Fruit fly (Drosophila melanogaster) whole organism, embryonic: ENCODE results near the gene PolD3.
A peak's percentile ranks its signal among the peaks of the same experiment; 100 is the strongest.

Experiments used
- CG11504 ChIP-seq: fragments of 200-800 bp; sonication (Bioruptor generic); optimal IDR thresholded peaks from 3 replicates; lab custom pipeline; 2019; ENCODE audit warnings: missing biosample characterization, mild to moderate bottlenecking, missing genetic modification characterization, moderate library complexity
- CG12219 ChIP-seq: fragments of 200-800 bp; sonication (Bioruptor generic); optimal IDR thresholded peaks from 3 replicates; lab custom pipeline; 2018; ENCODE audit warnings: missing biosample characterization, mild to moderate bottlenecking, missing genetic modification characterization
- CG1233 ChIP-seq: fragments of 200-800 bp; sonication (Bioruptor generic); optimal IDR thresholded peaks from 4 replicates; lab custom pipeline; 2018; ENCODE audit warnings: missing biosample characterization, mild to moderate bottlenecking, missing genetic modification characterization
- CG12769 ChIP-seq: fragments of 200-800 bp; sonication (Bioruptor generic); optimal IDR thresholded peaks from 2 replicates; lab custom pipeline; 2019; ENCODE audit warnings: missing biosample characterization, mild to moderate bottlenecking, missing genetic modification characterization, moderate library complexity
- CG13624 ChIP-seq: fragments of 200-800 bp; sonication (Bioruptor generic); optimal IDR thresholded peaks from 2 replicates; lab custom pipeline; 2016; ENCODE audit warnings: missing biosample characterization, missing genetic modification characterization
- CG15514 ChIP-seq: fragments of 200-800 bp; sonication (Bioruptor generic); optimal IDR thresholded peaks from 3 replicates; lab custom pipeline; 2017; ENCODE audit warnings: missing biosample characterization, missing genetic modification characterization, mild to moderate bottlenecking, moderate library complexity, missing genetic modification reagents
- CG1603 ChIP-seq: fragments of 200-800 bp; sonication (Bioruptor generic); optimal IDR thresholded peaks from 2 replicates; lab custom pipeline; 2019; ENCODE audit warnings: missing biosample characterization, mild to moderate bottlenecking, missing genetic modification characterization, moderate library complexity
- CG16815 ChIP-seq: fragments of 200-800 bp; sonication (Bioruptor generic); optimal IDR thresholded peaks from 3 replicates; lab custom pipeline; 2017; ENCODE audit warnings: missing biosample characterization, mild to moderate bottlenecking, missing genetic modification characterization
- CG2116 ChIP-seq: fragments of 200-800 bp; sonication (Bioruptor generic); optimal IDR thresholded peaks from 3 replicates; lab custom pipeline; 2018; ENCODE audit warnings: missing biosample characterization, mild to moderate bottlenecking, missing genetic modification characterization
- CG30403 ChIP-seq: fragments of 200-800 bp; sonication (Bioruptor generic); optimal IDR thresholded peaks from 3 replicates; lab custom pipeline; 2016; ENCODE audit warnings: missing biosample characterization, missing genetic modification characterization
- CG3847 ChIP-seq: fragments of 200-800 bp; sonication (Bioruptor generic); IDR thresholded peaks from 2 replicates; pipeline ENCODE4 v1.3.6; 2022; ENCODE audit warnings: missing biosample characterization, missing genetic modification characterization
- CG4360 ChIP-seq: fragments of 200-800 bp; sonication (Bioruptor generic); IDR thresholded peaks from 2 replicates; pipeline ENCODE4 v1.3.6; 2022; ENCODE audit warnings: missing biosample characterization, missing genetic modification characterization
- CG4404 ChIP-seq: fragments of 200-800 bp; sonication (Bioruptor generic); IDR thresholded peaks from 2 replicates; pipeline ENCODE4 v1.3.6; 2022; ENCODE audit warnings: missing biosample characterization, missing genetic modification characterization
- CG4424 ChIP-seq: fragments of 200-800 bp; sonication (Bioruptor generic); optimal IDR thresholded peaks from 3 replicates; lab custom pipeline; 2016; ENCODE audit warnings: missing biosample characterization, missing genetic modification characterization
- CG4820 ChIP-seq: fragments of 200-800 bp; sonication (Bioruptor generic); optimal IDR thresholded peaks from 3 replicates; lab custom pipeline; 2016; ENCODE audit warnings: missing biosample characterization, missing genetic modification characterization
- CG6654 ChIP-seq: fragments of 200-800 bp; sonication (Bioruptor generic); optimal IDR thresholded peaks from 2 replicates; lab custom pipeline; 2017; ENCODE audit warnings: missing biosample characterization, mild to moderate bottlenecking, missing genetic modification characterization
- CG8089 ChIP-seq: fragments of 200-800 bp; sonication (Bioruptor generic); optimal IDR thresholded peaks from 3 replicates; lab custom pipeline; 2016; ENCODE audit warnings: missing biosample characterization, missing genetic modification characterization
- CG8765 ChIP-seq: fragments of 200-800 bp; sonication (Bioruptor generic); IDR thresholded peaks from 2 replicates; pipeline ENCODE4 v1.3.6; 2022; ENCODE audit warnings: missing biosample characterization, missing genetic modification characterization
- CG9932 ChIP-seq: fragments of 200-800 bp; sonication (Bioruptor generic); IDR thresholded peaks from 2 replicates; pipeline ENCODE4 v1.3.6; 2022; ENCODE audit warnings: missing biosample characterization, missing genetic modification characterization
- Dfd ChIP-seq, 2 experiments: fragments of >200 bp; optimal IDR thresholded peaks; 2 replicates each; lab custom pipeline; 2017; ENCODE audit warnings: missing biosample characterization in 2 of 2, missing genetic modification characterization in 2 of 2
- Dref ChIP-seq: fragments of 200-800 bp; sonication (Bioruptor generic); IDR thresholded peaks from 2 replicates; pipeline ENCODE4 v1.3.6; 2022; ENCODE audit warnings: missing biosample characterization, missing genetic modification characterization
- Drgx ChIP-seq: fragments of 200-800 bp; sonication (Bioruptor generic); IDR thresholded peaks from 2 replicates; pipeline ENCODE4 v1.3.6; 2022; ENCODE audit warnings: missing biosample characterization, missing genetic modification characterization
- GATAe ChIP-seq: fragments of 200-800 bp; sonication (Bioruptor generic); conservative IDR thresholded peaks from 2 replicates; pipeline ENCODE4 v1.3.6; 2022; ENCODE audit warnings: missing biosample characterization, missing genetic modification characterization
- Lhr ChIP-seq: fragments of 200-800 bp; sonication (Bioruptor generic); optimal IDR thresholded peaks from 3 replicates; lab custom pipeline; 2017; ENCODE audit warnings: mild to moderate bottlenecking, missing biosample characterization, missing genetic modification reagents, missing genetic modification characterization
- Med ChIP-seq: fragments of 200-800 bp; sonication (Bioruptor generic); peaks from one replicate; lab custom pipeline; 2016; ENCODE audit warnings: missing biosample characterization, missing genetic modification characterization, mild to moderate bottlenecking, inconsistent platforms, moderate library complexity
- PHDP ChIP-seq: fragments of 200-800 bp; sonication (Bioruptor generic); optimal IDR thresholded peaks from 3 replicates; lab custom pipeline; 2018; ENCODE audit warnings: missing biosample characterization, mild to moderate bottlenecking, missing genetic modification characterization, moderate library complexity
- Ptx1 ChIP-seq: fragments of 200-800 bp; sonication (Bioruptor generic); IDR thresholded peaks from 2 replicates; pipeline ENCODE4 v1.3.6; 2022; ENCODE audit warnings: missing biosample characterization, missing genetic modification characterization
- Stat92E ChIP-seq, 3 experiments: fragments of >200 bp in 2 of 3; fragments of 200-800 bp in 1 of 3; sonication (Bioruptor generic) in 1 of 3; optimal IDR thresholded peaks; 2 replicates each; lab custom pipeline; 2017 to 2019; ENCODE audit warnings: missing biosample characterization in 3 of 3, missing genetic modification characterization in 3 of 3, mild to moderate bottlenecking in 1 of 3, moderate library complexity in 1 of 3
- TFAM ChIP-seq: fragments of 200-800 bp; sonication (Bioruptor generic); optimal IDR thresholded peaks from 2 replicates; lab custom pipeline; 2017; ENCODE audit warnings: missing biosample characterization, missing genetic modification characterization, inconsistent platforms
- Xrp1 ChIP-seq: fragments of 200-800 bp; sonication (Bioruptor generic); IDR thresholded peaks from 2 replicates; pipeline ENCODE4 v1.3.6; 2022; ENCODE audit warnings: missing biosample characterization, missing genetic modification characterization
- amos ChIP-seq: fragments of 200-800 bp; sonication (Bioruptor generic); IDR thresholded peaks from 2 replicates; pipeline ENCODE4 v1.3.6; 2022; ENCODE audit warnings: missing biosample characterization, missing genetic modification characterization; ENCODE audit not compliant: partially characterized antibody
- caup ChIP-seq: fragments of 200-800 bp; sonication (Bioruptor generic); optimal IDR thresholded peaks from 3 replicates; lab custom pipeline; 2017; ENCODE audit warnings: missing biosample characterization, mild to moderate bottlenecking, missing genetic modification characterization, moderate library complexity; ENCODE audit not compliant: severe bottlenecking
- dan ChIP-seq: fragments of 200-800 bp; sonication (Bioruptor generic); IDR thresholded peaks from 2 replicates; pipeline ENCODE4 v1.3.6; 2022; ENCODE audit warnings: missing biosample characterization, missing genetic modification characterization
- disco-r ChIP-seq: fragments of 200-800 bp; sonication (Bioruptor generic); optimal IDR thresholded peaks from 2 replicates; lab custom pipeline; 2016; ENCODE audit warnings: missing biosample characterization, missing genetic modification characterization
- gem ChIP-seq: fragments of 200-800 bp; sonication (Bioruptor generic); optimal IDR thresholded peaks from 2 replicates; lab custom pipeline; 2019; ENCODE audit warnings: missing biosample characterization, mild to moderate bottlenecking, missing genetic modification characterization, moderate library complexity
- insv ChIP-seq, 2 experiments: fragments of 200-800 bp; sonication (Bioruptor generic); optimal IDR thresholded peaks; 3 replicates each; lab custom pipeline; 2016 to 2018; ENCODE audit warnings: missing biosample characterization in 2 of 2, missing genetic modification characterization in 2 of 2
- inv ChIP-seq: fragments of 200-800 bp; sonication (Bioruptor generic); IDR thresholded peaks from 2 replicates; pipeline ENCODE4 v1.3.6; 2022; ENCODE audit warnings: missing biosample characterization, missing genetic modification characterization; ENCODE audit not compliant: partially characterized antibody
- lab ChIP-seq: fragments of 200-800 bp; sonication (Bioruptor generic); optimal IDR thresholded peaks from 3 replicates; lab custom pipeline; 2017; ENCODE audit warnings: missing biosample characterization, missing genetic modification characterization, mild to moderate bottlenecking, moderate library complexity, missing genetic modification reagents
- mam ChIP-seq: fragments of 200-800 bp; sonication (Bioruptor generic); optimal IDR thresholded peaks from 3 replicates; lab custom pipeline; 2016; ENCODE audit warnings: missing biosample characterization, missing genetic modification characterization
- phol ChIP-seq: fragments of 200-800 bp; sonication (Bioruptor generic); optimal IDR thresholded peaks from 3 replicates; lab custom pipeline; 2018; ENCODE audit warnings: missing biosample characterization, mild to moderate bottlenecking, missing genetic modification characterization, moderate library complexity
- pnt ChIP-seq: fragments of 200-800 bp; sonication (Bioruptor generic); optimal IDR thresholded peaks from 3 replicates; lab custom pipeline; 2016; ENCODE audit warnings: missing biosample characterization, missing genetic modification characterization
- prd ChIP-seq, 3 experiments: fragments of >200 bp in 2 of 3; fragments of 200-800 bp in 1 of 3; sonication (Bioruptor generic) in 1 of 3; optimal IDR thresholded peaks in 2 of 3; IDR thresholded peaks in 1 of 3; 2 replicates in 2 of 3; 3 replicates in 1 of 3; pipeline versions ENCODE4 v1.3.6 to Lab custom; 2017 to 2022; ENCODE audit warnings: missing biosample characterization in 1 of 3, missing genetic modification characterization in 1 of 3
- rib ChIP-seq: fragments of 200-800 bp; sonication (Bioruptor generic); IDR thresholded peaks from 2 replicates; pipeline ENCODE4 v1.3.6; 2022; ENCODE audit warnings: missing biosample characterization, missing genetic modification characterization
- row ChIP-seq: fragments of 200-800 bp; sonication (Bioruptor generic); IDR thresholded peaks from 3 replicates; pipeline ENCODE4 v1.3.6; 2022; ENCODE audit warnings: missing biosample characterization, missing genetic modification characterization
- sens ChIP-seq: fragments of 200-800 bp; sonication (Bioruptor generic); peaks from one replicate; lab custom pipeline; 2016; ENCODE audit warnings: missing biosample characterization, missing genetic modification characterization
- sisA ChIP-seq: fragments of 200-800 bp; sonication (Bioruptor generic); IDR thresholded peaks from 2 replicates; pipeline ENCODE4 v1.3.6; 2022; ENCODE audit warnings: missing biosample characterization, missing genetic modification characterization
- sqz ChIP-seq: fragments of 200-800 bp; sonication (Bioruptor generic); optimal IDR thresholded peaks from 3 replicates; lab custom pipeline; 2018; ENCODE audit warnings: missing biosample characterization, mild to moderate bottlenecking, missing genetic modification characterization
- ttk ChIP-seq: fragments of 200-800 bp; sonication (Bioruptor generic); IDR thresholded peaks from 2 replicates; pipeline ENCODE4 v2.1.2; 2022; ENCODE audit warnings: missing biosample characterization, missing genetic modification characterization
- tup ChIP-seq: fragments of 200-800 bp; sonication (Bioruptor generic); optimal IDR thresholded peaks from 2 replicates; lab custom pipeline; 2016; ENCODE audit warnings: missing biosample characterization, mild to moderate bottlenecking, missing genetic modification characterization, moderate library complexity

Gene PolD3

dm6 chr2L:15273521-15274123 lies 17.5 kb upstream of the PolD3 start:
- TF ChIP-seq CG4820 (no peak), caup (GFP tag; lab: Kevin White, UChicago) (no peak), PHDP (tag; lab: Kevin White, UChicago) (no peak), CG11504 (tag; lab: Kevin White, UChicago) (peak; percentile 95), rib (GFP tag; lab: Robert Waterston, UW) (no peak), Drgx (GFP tag; lab: Robert Waterston, UW) (0 out of 2 replicates have a peak, but pooled peaks have one; percentile 31), Dref (GFP tag; lab: Robert Waterston, UW) (no peak), CG8089 (GFP tag; lab: Kevin White, UChicago) (no peak), gem (tag; lab: Kevin White, UChicago) (peak; percentile 25), sisA (GFP tag; lab: Robert Waterston, UW) (peak; percentile 14; the same call in 1 of the 2 replicates), Lhr (GFP tag; lab: Kevin White, UChicago) (no peak), mam (GFP tag; lab: Kevin White, UChicago) (peak; percentile 18), lab (no peak), CG4424 (GFP tag; lab: Kevin White, UChicago) (peak; percentile 15), phol (tag; lab: Kevin White, UChicago) (peak; percentile 22), CG2116 (no peak), CG1233 (GFP tag; lab: Kevin White, UChicago) (no peak), CG4360 (GFP tag; lab: Robert Waterston, UW) (no peak), CG13624 (GFP tag; lab: Kevin White, UChicago) (no peak), ttk (no peak), sqz (GFP tag; lab: Kevin White, UChicago) (no peak), CG1603 (tag; lab: Kevin White, UChicago) (peak; percentile 39), CG6654 (no peak), Dfd (GFP tag; optimal IDR thresholded peaks at IDR 0.05; lab: Kevin White, UChicago) (no peak), inv (GFP tag; lab: Robert Waterston, UW) (no peak), disco-r (no peak), CG15514 (GFP tag; lab: Kevin White, UChicago) (no peak), dan (no peak), CG9932 (0 out of 2 replicates have a peak, but pooled peaks have one; percentile 16), amos (GFP tag; lab: Robert Waterston, UW) (no peak), pnt (GFP tag; lab: Kevin White, UChicago) (peak; percentile 0), TFAM (GFP tag; lab: Kevin White, UChicago) (no peak), prd (optimal IDR thresholded peaks at IDR 0.05; lab: Kevin White, UChicago) (no peak), prd (GFP tag; IDR thresholded peaks at IDR 0.05; lab: Robert Waterston, UW) (peak; percentile 11; the same call in 1 of the 3 replicates), Xrp1 (GFP tag; lab: Robert Waterston, UW) (peak; percentile 42; the same call in 1 of the 2 replicates), sens (peak; percentile 77), CG30403 (GFP tag; lab: Kevin White, UChicago) (no peak), insv (GFP tag; optimal IDR thresholded peaks at IDR 0.05; lab: Kevin White, UChicago) (no peak), GATAe (GFP tag; lab: Robert Waterston, UW) (no peak), CG12219 (GFP tag; lab: Kevin White, UChicago) (no peak), tup (no peak), Med (peak; percentile 32), CG4404 (0 out of 2 replicates have a peak, but pooled peaks have one; percentile 19), row (GFP tag; lab: Robert Waterston, UW) (peak; percentile 29; the same call in 1 of the 3 replicates), CG16815 (GFP tag; lab: Kevin White, UChicago) (no peak), Ptx1 (GFP tag; lab: Robert Waterston, UW) (peak; percentile 21; the same call in 1 of the 2 replicates), CG3847 (GFP tag; lab: Robert Waterston, UW) (no peak), CG12769 (tag; lab: Kevin White, UChicago) (no peak), CG8765 (GFP tag; lab: Robert Waterston, UW) (no peak), Stat92E (GFP tag; optimal IDR thresholded peaks at IDR 0.05; lab: Kevin White, UChicago) (no peak)
